Worm (Caenorhabditis elegans): ENCODE results near the gene atz-1.

DNA sequence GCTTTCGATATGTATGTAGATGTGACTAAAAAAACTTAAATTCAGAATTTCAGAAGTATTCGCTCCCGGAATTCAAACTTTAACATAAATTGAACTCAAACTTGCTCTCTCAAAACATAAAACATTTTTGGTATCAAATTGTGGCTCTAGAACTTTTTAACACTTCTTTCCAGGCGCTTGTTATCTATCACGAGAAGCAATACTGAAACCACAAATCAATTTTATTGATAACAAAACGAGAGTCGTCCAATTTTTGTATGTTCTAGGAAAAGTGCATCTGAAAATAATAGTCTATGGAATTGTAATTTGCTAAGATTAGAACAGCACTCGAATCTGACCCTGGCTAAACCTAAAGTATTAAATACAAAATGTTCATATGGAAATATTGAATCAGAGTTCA is 3.0 kb upstream of the atz-1 start:
- TF ChIP-seq ama-1 (optimal IDR thresholded peaks at IDR 0.05): no peak
- TF ChIP-seq ztf-4 (tag; optimal IDR thresholded peaks at IDR 0.05): no peak

Data from whole organism, L3 larva.